Fruit fly (Drosophila melanogaster): ENCODE measurements around the gene RpL13.

DNA sequence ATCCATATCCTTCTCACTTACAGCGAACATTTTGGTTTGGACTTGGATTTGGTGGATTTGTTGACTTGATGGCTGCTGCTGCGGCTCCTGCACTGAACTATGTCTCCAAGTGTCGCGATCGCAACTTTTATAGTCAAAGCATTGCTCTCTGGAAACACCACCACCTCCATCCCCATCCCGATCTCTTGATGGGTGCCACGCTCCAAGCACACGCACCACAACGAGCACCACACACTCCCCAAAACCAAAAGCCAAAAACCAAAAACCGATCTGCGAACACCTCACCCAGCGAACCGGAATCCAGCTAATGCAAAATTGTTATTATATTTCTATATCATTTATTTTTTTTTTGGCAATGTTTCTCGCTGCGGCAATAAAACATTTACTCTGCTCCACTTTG is 34.0 kb upstream of the RpL13 start, which contains the start of gene Cpr30F:
- TF ChIP-seq CG8478 (optimal IDR thresholded peaks at IDR 0.05), result no peak
- TF ChIP-seq CTCF (optimal IDR thresholded peaks at IDR 0.05), result no peak

All from S2 (cell line).